Worm (Caenorhabditis elegans): ENCODE measurements around the gene C17B7.14.

- TF ChIP-seq elt-1 (tag; optimal IDR thresholded peaks at IDR 0.05): no peak
- no peak for TF ChIP-seq ZK546.5 (tag; optimal IDR thresholded peaks at IDR 0.05)
- TF ChIP-seq egl-27 (tag; optimal IDR thresholded peaks at IDR 0.05): no peak
- no peak for TF ChIP-seq crh-2 (tag; optimal IDR thresholded peaks at IDR 0.05)
- TF ChIP-seq aly-2 (tag; optimal IDR thresholded peaks at IDR 0.05): no peak
- no peak for TF ChIP-seq ztf-11 (tag; optimal IDR thresholded peaks at IDR 0.05)
- no peak for TF ChIP-seq blmp-1 (tag; optimal IDR thresholded peaks at IDR 0.05; ENCODE audit: insufficient read depth)
- TF ChIP-seq unc-55 (GFP tag; optimal IDR thresholded peaks at IDR 0.05): no peak
- no peak for TF ChIP-seq lin-13 (GFP tag; optimal IDR thresholded peaks at IDR 0.05)
- peak; percentile 57 for TF ChIP-seq F13H6.1 (tag; optimal IDR thresholded peaks at IDR 0.05)
- TF ChIP-seq fos-1 (tag; optimal IDR thresholded peaks at IDR 0.05): no peak
Observed at ce11 chrV:3347486-3347885, 27.2 kb upstream of the C17B7.14 start.
